Worm (Caenorhabditis elegans) whole organism, young adult: Measurements from ENCODE around the gene scl-1.

ENCODE experiments used
- B0019.2 ChIP-seq: fragments of 200-800 bp; sonication (Bioruptor generic); conservative IDR thresholded peaks from 2 replicates; pipeline ENCODE4 v1.3.6; 2022; ENCODE audit warnings: missing genetic modification reagents, missing genetic modification characterization, missing compliant biosample characterization
- B0035.1 ChIP-seq: sonication (generic microtip); optimal IDR thresholded peaks from 2 replicates; lab custom pipeline; 2016; ENCODE audit warnings: missing genetic modification characterization, mild to moderate bottlenecking, missing compliant biosample characterization, missing genotype, missing genetic modification reagents
- C06A6.2 ChIP-seq: fragments of 200-800 bp; sonication (Bioruptor generic); conservative IDR thresholded peaks from 2 replicates; pipeline ENCODE4 v1.3.6; 2022; ENCODE audit warnings: missing genetic modification characterization, missing compliant biosample characterization
- C17E4.6 ChIP-seq: fragments of 200-800 bp; sonication (Bioruptor generic); IDR thresholded peaks from 2 replicates; pipeline ENCODE4 v1.3.6; 2022; ENCODE audit warnings: missing genetic modification reagents, missing genetic modification characterization, missing compliant biosample characterization
- F23B12.7 ChIP-seq: sonication (generic microtip); optimal IDR thresholded peaks from 2 replicates; lab custom pipeline; 2017; ENCODE audit warnings: missing genetic modification characterization, mild to moderate bottlenecking, missing compliant biosample characterization, antibody characterized with exemption, moderate library complexity; ENCODE audit not compliant: insufficient read depth
- F39B2.1 ChIP-seq: fragments of 200-800 bp; sonication (Bioruptor generic); IDR thresholded peaks from 2 replicates; pipeline ENCODE4 v1.3.6; 2022; ENCODE audit warnings: missing genetic modification reagents, missing genetic modification characterization, missing compliant biosample characterization
- K11D2.4 ChIP-seq: fragments of 200-800 bp; sonication (Bioruptor generic); IDR thresholded peaks from 2 replicates; pipeline ENCODE4 v1.3.6; 2022; ENCODE audit warnings: missing genetic modification reagents, missing genetic modification characterization, missing compliant biosample characterization
- T26A5.8 ChIP-seq: sonication (generic microtip); optimal IDR thresholded peaks from 2 replicates; lab custom pipeline; 2016; ENCODE audit warnings: missing genetic modification characterization, missing compliant biosample characterization
- Y53F4B.3 ChIP-seq: fragments of 200-800 bp; sonication (Bioruptor generic); IDR thresholded peaks from 2 replicates; pipeline ENCODE4 v1.3.6; 2022; ENCODE audit warnings: missing genetic modification reagents, missing genetic modification characterization, missing compliant biosample characterization
- akir-1 ChIP-seq: fragments of 200-800 bp; sonication (Bioruptor generic); optimal IDR thresholded peaks from 2 replicates; lab custom pipeline; 2018; ENCODE audit warnings: mild to moderate bottlenecking, missing genetic modification characterization, moderate library complexity, missing compliant biosample characterization
- attf-6 ChIP-seq: fragments of 200-800 bp; sonication (Bioruptor generic); IDR thresholded peaks from 2 replicates; pipeline ENCODE4 v1.3.6; 2022; ENCODE audit warnings: missing genetic modification reagents, missing genetic modification characterization, missing compliant biosample characterization
- cebp-2 ChIP-seq: fragments of 200-800 bp; sonication (Bioruptor generic); IDR thresholded peaks from 2 replicates; pipeline ENCODE4 v1.3.6; 2022; ENCODE audit warnings: missing genetic modification characterization, missing compliant biosample characterization
- ceh-100 ChIP-seq: fragments of 200-800 bp; sonication (Bioruptor generic); IDR thresholded peaks from 2 replicates; pipeline ENCODE4 v1.3.6; 2022; ENCODE audit warnings: missing genetic modification reagents, missing genetic modification characterization, missing compliant biosample characterization
- die-1 ChIP-seq: sonication (generic microtip); optimal IDR thresholded peaks from 2 replicates; lab custom pipeline; 2016; ENCODE audit warnings: missing genotype, mild to moderate bottlenecking, missing genetic modification characterization, missing compliant biosample characterization
- egl-44 ChIP-seq: fragments of 200-800 bp; sonication (Bioruptor generic); IDR thresholded peaks from 2 replicates; pipeline ENCODE4 v1.3.6; 2022; ENCODE audit warnings: missing genetic modification reagents, missing genetic modification characterization, missing compliant biosample characterization
- egrh-3 ChIP-seq: fragments of 200-800 bp; sonication (Bioruptor generic); IDR thresholded peaks from 2 replicates; pipeline ENCODE4 v1.3.6; 2022; ENCODE audit warnings: missing genetic modification reagents, missing genetic modification characterization, missing compliant biosample characterization
- ekl-4 ChIP-seq: fragments of 200-800 bp; sonication (Bioruptor generic); IDR thresholded peaks from 2 replicates; pipeline ENCODE4 v1.3.6; 2022; ENCODE audit warnings: missing genetic modification reagents, missing genetic modification characterization, missing compliant biosample characterization
- ets-4 ChIP-seq: fragments of 200-800 bp; sonication (Bioruptor generic); optimal IDR thresholded peaks from 2 replicates; lab custom pipeline; 2018; ENCODE audit warnings: mild to moderate bottlenecking, missing genetic modification characterization, missing compliant biosample characterization
- fkh-3 ChIP-seq: sonication (generic microtip); optimal IDR thresholded peaks from 2 replicates; lab custom pipeline; 2016; ENCODE audit warnings: mild to moderate bottlenecking, missing genetic modification characterization, missing compliant biosample characterization
- him-1 ChIP-seq: sonication (generic microtip); optimal IDR thresholded peaks from 2 replicates; lab custom pipeline; 2016; ENCODE audit warnings: missing genotype, missing genetic modification reagents, missing genetic modification characterization, missing compliant biosample characterization
- hlh-12 ChIP-seq: sonication (generic microtip); optimal IDR thresholded peaks from 2 replicates; lab custom pipeline; 2016; ENCODE audit warnings: missing genetic modification characterization, missing compliant biosample characterization
- hsf-1 ChIP-seq: fragments of 200-800 bp; sonication (Bioruptor generic); IDR thresholded peaks from 2 replicates; pipeline ENCODE4 v1.3.6; 2022; ENCODE audit warnings: missing genetic modification reagents, missing genetic modification characterization, missing compliant biosample characterization
- lin-26 ChIP-seq: fragments of 200-800 bp; sonication (Bioruptor generic); IDR thresholded peaks from 2 replicates; pipeline ENCODE4 v1.3.6; 2022; ENCODE audit warnings: missing genetic modification reagents, missing genetic modification characterization, missing compliant biosample characterization
- lin-54 ChIP-seq: fragments of 200-800 bp; sonication (Bioruptor generic); optimal IDR thresholded peaks from 2 replicates; lab custom pipeline; 2018; ENCODE audit warnings: mild to moderate bottlenecking, missing genetic modification characterization, missing compliant biosample characterization
- lsy-27 ChIP-seq: sonication (generic microtip); optimal IDR thresholded peaks from 2 replicates; lab custom pipeline; 2017; ENCODE audit warnings: missing genetic modification characterization, mild to moderate bottlenecking, missing compliant biosample characterization, antibody characterized with exemption, missing genotype, borderline replicate concordance; ENCODE audit not compliant: insufficient read depth
- madf-10 ChIP-seq: sonication (generic microtip); optimal IDR thresholded peaks from 2 replicates; lab custom pipeline; 2016; ENCODE audit warnings: mild to moderate bottlenecking, missing genetic modification characterization, missing compliant biosample characterization
- madf-6 ChIP-seq: fragments of 200-800 bp; sonication (Bioruptor generic); IDR thresholded peaks from 2 replicates; pipeline ENCODE4 v1.3.6; 2022; ENCODE audit warnings: missing genetic modification reagents, missing genetic modification characterization, missing compliant biosample characterization
- mcd-1 ChIP-seq: fragments of 200-800 bp; sonication (Bioruptor generic); IDR thresholded peaks from 2 replicates; pipeline ENCODE4 v1.3.6; 2022; ENCODE audit warnings: missing genetic modification reagents, missing genetic modification characterization, missing compliant biosample characterization
- mes-4 ChIP-seq: sonication (generic microtip); optimal IDR thresholded peaks from 2 replicates; lab custom pipeline; 2016; ENCODE audit warnings: missing genotype, missing genetic modification characterization, missing compliant biosample characterization
- mxl-1 ChIP-seq: sonication (generic microtip); optimal IDR thresholded peaks from 2 replicates; lab custom pipeline; 2016; ENCODE audit warnings: missing genetic modification characterization, missing compliant biosample characterization
- nfya-2 ChIP-seq: fragments of 200-800 bp; sonication (Bioruptor generic); IDR thresholded peaks from 2 replicates; pipeline ENCODE4 v1.3.6; 2022; ENCODE audit warnings: missing genetic modification reagents, missing genetic modification characterization, missing compliant biosample characterization
- nfyb-1 ChIP-seq: fragments of 200-800 bp; sonication (Bioruptor generic); IDR thresholded peaks from 2 replicates; pipeline ENCODE4 v1.3.6; 2022; ENCODE audit warnings: missing genetic modification reagents, missing genetic modification characterization, missing compliant biosample characterization
- nhr-120 ChIP-seq: fragments of 200-800 bp; sonication (Bioruptor generic); IDR thresholded peaks from 2 replicates; pipeline ENCODE4 v1.3.6; 2022; ENCODE audit warnings: missing genetic modification characterization, missing compliant biosample characterization
- pbrm-1 ChIP-seq: fragments of 200-800 bp; sonication (Bioruptor generic); IDR thresholded peaks from 2 replicates; pipeline ENCODE4 v1.3.6; 2022; ENCODE audit warnings: missing genetic modification reagents, missing genetic modification characterization, missing compliant biosample characterization
- rcor-1 ChIP-seq: fragments of 200-800 bp; sonication (Bioruptor generic); IDR thresholded peaks from 2 replicates; pipeline ENCODE4 v1.3.6; 2022; ENCODE audit warnings: missing genetic modification reagents, missing genetic modification characterization, missing compliant biosample characterization
- rec-8 ChIP-seq, 2 experiments: sonication (generic microtip); optimal IDR thresholded peaks; 2 replicates each; lab custom pipeline; 2016; ENCODE audit warnings: mild to moderate bottlenecking in 2 of 2, missing genetic modification characterization in 2 of 2, missing genetic modification reagents in 2 of 2, missing genotype in 2 of 2, missing biosample characterization in 1 of 2, missing compliant biosample characterization in 1 of 2, moderate library complexity in 1 of 2
- repo-1 ChIP-seq: sonication (generic microtip); optimal IDR thresholded peaks from 2 replicates; lab custom pipeline; 2017; ENCODE audit warnings: mild to moderate bottlenecking, missing genetic modification characterization, missing compliant biosample characterization
- snpc-1.3 ChIP-seq: sonication (generic microtip); optimal IDR thresholded peaks from 2 replicates; lab custom pipeline; 2017; ENCODE audit warnings: missing genetic modification characterization, mild to moderate bottlenecking, missing compliant biosample characterization, antibody characterized with exemption, moderate library complexity, missing genotype, missing genetic modification reagents; ENCODE audit not compliant: insufficient read depth
- snpc-4 ChIP-seq, 5 experiments: fragments of 150-350 bp in 1 of 5; sonication (generic microtip) in 4 of 5; optimal IDR thresholded peaks; 2 replicates each; lab custom pipeline; 2014 to 2018; ENCODE audit warnings: missing genetic modification characterization in 5 of 5, missing biosample characterization in 3 of 5, antibody characterized with exemption in 2 of 5, mild to moderate bottlenecking in 2 of 5, missing compliant biosample characterization in 2 of 5, missing genotype in 2 of 5, moderate library complexity in 2 of 5, missing genetic modification reagents in 1 of 5
- tbp1 ChIP-seq: fragments of 200-800 bp; sonication (Bioruptor generic); optimal IDR thresholded peaks from 2 replicates; lab custom pipeline; 2018; ENCODE audit warnings: mild to moderate bottlenecking, missing genetic modification characterization, missing compliant biosample characterization
- tbx-9 ChIP-seq: sonication (generic microtip); optimal IDR thresholded peaks from 2 replicates; lab custom pipeline; 2016; ENCODE audit warnings: borderline replicate concordance, missing genetic modification characterization, inconsistent platforms, missing compliant biosample characterization
- unc-130 ChIP-seq: sonication (generic microtip); optimal IDR thresholded peaks from 2 replicates; lab custom pipeline; 2016; ENCODE audit warnings: missing genetic modification reagents, missing genetic modification characterization, missing compliant biosample characterization
- zim-3 ChIP-seq: sonication (generic microtip); optimal IDR thresholded peaks from 2 replicates; lab custom pipeline; 2017; ENCODE audit warnings: mild to moderate bottlenecking, missing genetic modification characterization, moderate library complexity, missing compliant biosample characterization
- ztf-18 ChIP-seq: sonication (generic microtip); optimal IDR thresholded peaks from 2 replicates; lab custom pipeline; 2016; ENCODE audit warnings: missing genotype, mild to moderate bottlenecking, missing genetic modification characterization, missing compliant biosample characterization
- ztf-25 ChIP-seq: fragments of 200-800 bp; sonication (Bioruptor generic); IDR thresholded peaks from 2 replicates; pipeline ENCODE4 v1.3.6; 2022; ENCODE audit warnings: missing genetic modification reagents, missing genetic modification characterization, missing compliant biosample characterization
- ztf-28 ChIP-seq: fragments of 200-800 bp; sonication (Bioruptor generic); IDR thresholded peaks from 2 replicates; pipeline ENCODE4 v1.3.6; 2022; ENCODE audit warnings: missing genetic modification reagents, missing genetic modification characterization, missing compliant biosample characterization
- ztf-6 ChIP-seq: fragments of 200-800 bp; sonication (Bioruptor generic); IDR thresholded peaks from 2 replicates; pipeline ENCODE4 v1.3.6; 2022; ENCODE audit warnings: missing genetic modification reagents, missing genetic modification characterization, missing compliant biosample characterization

scl-1 gene

DNA sequence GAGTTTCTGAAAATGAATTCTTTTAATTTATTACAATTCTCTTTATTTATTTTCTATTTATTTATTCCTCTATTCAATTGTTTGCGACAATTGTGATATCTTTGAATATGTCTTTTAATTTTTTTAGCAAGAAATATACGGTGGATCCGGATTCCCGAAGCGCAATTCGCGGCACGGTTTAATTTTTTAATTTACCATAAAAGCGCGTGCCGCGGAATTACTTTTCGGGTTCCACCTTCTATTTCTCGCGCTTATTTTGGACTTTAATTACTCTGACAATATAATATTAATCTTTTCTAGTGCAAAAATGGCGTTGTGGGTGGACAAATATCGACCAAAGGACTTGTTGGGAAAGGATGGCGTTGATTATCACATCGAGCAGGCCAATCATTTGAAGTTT is 39.3 kb downstream of the scl-1 start, which contains the start of gene rfc-3 (continued):
- TF ChIP-seq B0019.2 = no peak
- no peak for TF ChIP-seq F39B2.1 (GFP tag; lab: Robert Waterston, UW)
- no peak for TF ChIP-seq fkh-3
- no peak for TF ChIP-seq ztf-28 (GFP tag; lab: Robert Waterston, UW)
- TF ChIP-seq mes-4 (tag; lab: Kevin White, UChicago) = no peak
- no peak for TF ChIP-seq unc-130 (GFP tag; lab: Kevin White, UChicago)
- TF ChIP-seq T26A5.8 (tag; lab: Kevin White, UChicago) = no peak
- no peak for TF ChIP-seq die-1 (tag; lab: Kevin White, UChicago)
- TF ChIP-seq him-1 (tag; lab: Kevin White, UChicago) = no peak
- TF ChIP-seq repo-1 (tag; lab: Kevin White, UChicago) = no peak
- TF ChIP-seq madf-6 (GFP tag; lab: Robert Waterston, UW) = peak; percentile 32
- TF ChIP-seq mcd-1 = no peak
- TF ChIP-seq cebp-2 (GFP tag; lab: Robert Waterston, UW) = no peak
- no peak for TF ChIP-seq snpc-1.3 (tag; lab: Kevin White, UChicago)
- TF ChIP-seq Y53F4B.3 (GFP tag; lab: Robert Waterston, UW) = no peak
- 0 out of 2 replicates have a peak, but pooled peaks have one; percentile 36 for TF ChIP-seq ceh-100
- no peak for TF ChIP-seq rec-8 (tag; optimal IDR thresholded peaks at IDR 0.05; lab: Kevin White, UChicago)
- no peak for TF ChIP-seq ets-4 (GFP tag; lab: Kevin White, UChicago)

DNA sequence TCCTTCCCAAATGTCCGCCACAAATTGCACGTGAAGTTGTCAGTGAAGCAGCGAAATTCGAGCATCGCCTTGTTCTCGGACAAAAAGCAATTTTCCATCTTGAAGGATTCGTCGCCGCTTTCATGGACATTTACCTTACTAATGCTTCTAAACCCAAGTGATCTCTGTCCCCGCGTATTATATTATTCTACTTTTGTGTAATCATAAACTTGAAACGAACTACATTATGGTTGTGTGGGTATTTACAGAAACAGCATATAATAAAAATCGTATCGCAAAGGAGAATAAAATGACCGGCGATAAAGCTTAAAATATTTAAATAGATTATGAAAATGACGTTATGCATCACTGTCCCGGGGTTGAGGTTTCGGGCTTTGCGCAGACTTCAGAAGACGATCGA is 40.7 kb downstream of the scl-1 start:
- TF ChIP-seq lin-26 (GFP tag; lab: Robert Waterston, UW) (peak; percentile 68; the same call in 1 of the 2 replicates), ztf-18 (no peak), madf-10 (no peak), C06A6.2 (no peak), ztf-25 (GFP tag; lab: Robert Waterston, UW) (no peak), nfyb-1 (GFP tag; lab: Robert Waterston, UW) (0 out of 2 replicates have a peak, but pooled peaks have one; percentile 7), hsf-1 (GFP tag; lab: Robert Waterston, UW) (peak; percentile 66; the same call in 1 of the 2 replicates), K11D2.4 (GFP tag; lab: Robert Waterston, UW) (no peak), nfya-2 (GFP tag; lab: Robert Waterston, UW) (no peak), lsy-27 (tag; lab: Kevin White, UChicago) (no peak), mxl-1 (tag; lab: Kevin White, UChicago) (peak; percentile 39), rcor-1 (GFP tag; lab: Robert Waterston, UW) (no peak), T26A5.8 (tag; lab: Kevin White, UChicago) (peak; percentile 1), snpc-4 (GFP tag; optimal IDR thresholded peaks at IDR 0.05; lab: Kevin White, UChicago) (no peak), snpc-4 (tag; optimal IDR thresholded peaks at IDR 0.05; lab: Kevin White, UChicago) (peak in 2 of 4 experiments; percentile 47 to 53), B0035.1 (tag; lab: Kevin White, UChicago) (peak; percentile 2), him-1 (tag; lab: Kevin White, UChicago) (no peak), attf-6 (GFP tag; lab: Robert Waterston, UW) (no peak), akir-1 (GFP tag; lab: Kevin White, UChicago) (no peak), tbp1 (no peak), pbrm-1 (GFP tag; lab: Robert Waterston, UW) (no peak), unc-130 (GFP tag; lab: Kevin White, UChicago) (no peak), F23B12.7 (tag; lab: Kevin White, UChicago) (no peak), ztf-6 (GFP tag; lab: Robert Waterston, UW) (no peak), C17E4.6 (GFP tag; lab: Robert Waterston, UW) (no peak), nhr-120 (GFP tag; lab: Robert Waterston, UW) (no peak), hlh-12 (tag; lab: Kevin White, UChicago) (no peak), tbx-9 (tag; lab: Kevin White, UChicago) (no peak), egrh-3 (no peak), lin-54 (GFP tag; lab: Kevin White, UChicago) (peak; percentile 8), zim-3 (no peak), egl-44 (GFP tag; lab: Robert Waterston, UW) (no peak), ekl-4 (GFP tag; lab: Robert Waterston, UW) (0 out of 2 replicates have a peak, but pooled peaks have one; percentile 30)
